Fruit fly (Drosophila melanogaster) Kc167 (cell line): ENCODE measurements around the gene CG7149.
"Not testable (repeated sequence)": the region's sequence is repeated elsewhere in the genome, so short reads cannot be mapped to it uniquely, and the experiment has no call there.

Source experiments
- Myc ChIP-seq: fragments of >200 bp; optimal IDR thresholded peaks from 2 replicates; lab custom pipeline; 2017; ENCODE audit warnings: missing external identifiers
- Sin3A ChIP-seq: fragments of >200 bp; optimal IDR thresholded peaks from 2 replicates; lab custom pipeline; 2018; ENCODE audit warnings: missing external identifiers
- h ChIP-seq: fragments of >200 bp; optimal IDR thresholded peaks from 3 replicates; lab custom pipeline; 2018; ENCODE audit warnings: missing external identifiers
- insv ChIP-seq: fragments of >200 bp; optimal IDR thresholded peaks from 3 replicates; lab custom pipeline; 2018; ENCODE audit warnings: missing external identifiers
- psq ChIP-seq: fragments of >200 bp; optimal IDR thresholded peaks from 2 replicates; lab custom pipeline; 2017; ENCODE audit warnings: missing external identifiers
- ttk ChIP-seq: sonication (Bioruptor generic); optimal IDR thresholded peaks from 2 replicates; lab custom pipeline; 2017; ENCODE audit warnings: missing external identifiers

The CG7149 gene

dm6 chr2L:7756835-7757234 is 33.5 kb downstream of the CG7149 start:
- TF ChIP-seq h (lab: Kevin White, UChicago) (no peak), Myc (no peak), psq (lab: Kevin White, UChicago) (no peak), insv (no peak), ttk (lab: Kevin White, UChicago) (no peak), Sin3A (no peak)

dm6 chr2L:7754539-7754938 is 35.8 kb downstream of the CG7149 start:
- no peak for TF ChIP-seq Myc
- TF ChIP-seq insv: no peak
- no peak for TF ChIP-seq ttk (lab: Kevin White, UChicago)
- TF ChIP-seq Sin3A: no peak
- no peak for TF ChIP-seq psq (lab: Kevin White, UChicago)
- no peak for TF ChIP-seq h (lab: Kevin White, UChicago)

dm6 chr2L:7753874-7754273 is 36.5 kb downstream of the CG7149 start, which contains the start of gene CG46025:
Gene CG46025, plus strand, starts transcription at chr2L:7754174.
- TF ChIP-seq h (lab: Kevin White, UChicago) (no peak), psq (lab: Kevin White, UChicago) (no peak), ttk (lab: Kevin White, UChicago) (no peak), insv (no peak), Myc (no peak), Sin3A (no peak)

- TF ChIP-seq psq (lab: Kevin White, UChicago): no peak
These were observed 37.3 kb downstream of the CG7149 start, which contains the start of gene CG7203 for dm6 chr2L:7753086-7753485. Gene CG7203, minus strand, starts transcription at chr2L:7753186.

- no peak for TF ChIP-seq Myc
- TF ChIP-seq insv: no peak
- no peak for TF ChIP-seq h (lab: Kevin White, UChicago)
- no peak for TF ChIP-seq psq (lab: Kevin White, UChicago)
These were observed 39.7 kb downstream of the CG7149 start for dm6 chr2L:7750631-7751161.

- no peak for TF ChIP-seq ttk (lab: Kevin White, UChicago)
These were observed 43.4 kb downstream of the CG7149 start, which contains the start of gene ATPsynGL for dm6 chr2L:7746975-7747374. Gene ATPsynGL, plus strand, starts transcription at chr2L:7747275.

dm6 chr2L:7744739-7745138 is 45.6 kb downstream of the CG7149 start, which contains the start of gene CG7214:
Gene CG7214, minus strand, starts transcription at chr2L:7744839.
- TF ChIP-seq psq (lab: Kevin White, UChicago) (no peak), ttk (lab: Kevin White, UChicago) (no peak), h (lab: Kevin White, UChicago) (no peak), Myc (no peak), insv (no peak), Sin3A (no peak)

dm6 chr2L:7744208-7744607 is 46.1 kb downstream of the CG7149 start:
- TF ChIP-seq Myc: no peak
- TF ChIP-seq insv: no peak
- TF ChIP-seq ttk (lab: Kevin White, UChicago): no peak
- no peak for TF ChIP-seq Sin3A
- no peak for TF ChIP-seq h (lab: Kevin White, UChicago)
- TF ChIP-seq psq (lab: Kevin White, UChicago): no peak

dm6 chr2L:7741437-7741836 is 48.9 kb downstream of the CG7149 start, which contains the start of gene Acp1:
Gene Acp1, minus strand, starts transcription at chr2L:7741537.
- TF ChIP-seq ttk (lab: Kevin White, UChicago) (no peak), psq (lab: Kevin White, UChicago) (no peak), Sin3A (no peak), insv (no peak), h (lab: Kevin White, UChicago) (no peak), Myc (no peak)

- not testable (repeated sequence) for TF ChIP-seq ttk (lab: Kevin White, UChicago); Sin3A; h (lab: Kevin White, UChicago)
These were observed 51.6 kb downstream of the CG7149 start, which contains the start of gene CG31904 for dm6 chr2L:7738709-7739108. Gene CG31904, minus strand, starts transcription at chr2L:7738809.
